Worm (Caenorhabditis elegans): ENCODE data around the gene C05C12.6.

The C05C12.6 gene

DNA sequence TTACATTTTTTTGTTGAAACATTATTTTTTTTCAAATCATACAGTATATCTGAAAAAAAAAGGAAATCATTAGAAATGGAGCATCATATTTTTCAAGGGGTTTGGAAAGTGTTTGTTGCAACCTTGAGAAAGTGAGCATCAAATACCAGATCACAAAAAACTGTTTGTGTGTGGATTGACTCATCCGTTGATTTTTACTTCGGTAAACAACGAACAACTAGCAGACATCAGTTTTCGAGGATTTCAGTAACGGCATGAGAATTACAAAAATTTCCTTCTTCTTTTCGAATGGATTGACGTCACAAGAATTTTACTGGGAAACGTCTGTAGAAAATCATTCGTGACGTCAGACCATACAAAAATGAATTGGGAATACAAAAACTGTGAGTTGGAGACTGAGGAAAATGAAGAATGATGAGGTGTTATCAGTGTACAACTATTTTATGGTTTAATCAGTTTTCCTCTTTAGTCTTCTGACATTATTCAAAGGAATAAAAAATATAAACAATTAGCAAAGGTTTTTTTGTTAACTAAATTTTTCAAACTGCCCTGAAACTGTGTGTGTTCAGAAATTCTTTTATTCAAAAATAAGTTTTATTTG lies 6.9 kb upstream of the C05C12.6 start, which contains the start of gene C05C12.4 (continued):
- no peak for TF ChIP-seq duxl-1 (tag; optimal IDR thresholded peaks at IDR 0.05; ENCODE audit: poor library complexity)
- no peak for TF ChIP-seq ZK546.5 (tag; optimal IDR thresholded peaks at IDR 0.05)
- TF ChIP-seq nhr-41 (GFP tag; IDR thresholded peaks at IDR 0.05) = no peak
- no peak for TF ChIP-seq mdl-1 (tag; optimal IDR thresholded peaks at IDR 0.05)
- no peak for TF ChIP-seq gei-8 (GFP tag; optimal IDR thresholded peaks at IDR 0.05)
- TF ChIP-seq zfp-2 (tag; optimal IDR thresholded peaks at IDR 0.05) = no peak
- TF ChIP-seq ZK337.2 (GFP tag; IDR thresholded peaks at IDR 0.05) = no peak
- TF ChIP-seq spr-1 (tag; optimal IDR thresholded peaks at IDR 0.05) = no peak
- TF ChIP-seq lin-1 (GFP tag; IDR thresholded peaks at IDR 0.05) = no peak
- no peak for TF ChIP-seq nhr-25 (tag; optimal IDR thresholded peaks at IDR 0.05; ENCODE audit: borderline replicate concordance, insufficient read depth)
- TF ChIP-seq hlh-30 (tag; optimal IDR thresholded peaks at IDR 0.05; ENCODE audit: insufficient read depth) = peak; percentile 30

ce11 chrIV:11247434-11247833 lies 6.2 kb upstream of the C05C12.6 start:
- peak; percentile 46 for TF ChIP-seq dve-1 (tag; optimal IDR thresholded peaks at IDR 0.05; ENCODE audit: insufficient read depth)
- TF ChIP-seq nhr-28 (tag; optimal IDR thresholded peaks at IDR 0.05) = peak; percentile 74
- TF ChIP-seq daf-16 (GFP tag; optimal IDR thresholded peaks at IDR 0.05) = no peak
- TF ChIP-seq daf-16 (tag; optimal IDR thresholded peaks at IDR 0.05) = peak; percentile 85
- no peak for TF ChIP-seq pqm-1 (tag; optimal IDR thresholded peaks at IDR 0.05)
- no peak for TF ChIP-seq rbr-2 (tag; optimal IDR thresholded peaks at IDR 0.05)
- no peak for TF ChIP-seq ces-1 (GFP tag; optimal IDR thresholded peaks at IDR 0.05)
- TF ChIP-seq php-3 (GFP tag; IDR thresholded peaks at IDR 0.05) = 0 out of 2 replicates have a peak, but pooled peaks have one; percentile 18
- TF ChIP-seq tag-97 (GFP tag; IDR thresholded peaks at IDR 0.05) = no peak
- TF ChIP-seq saeg-2 (GFP tag; IDR thresholded peaks at IDR 0.05) = no peak
- TF ChIP-seq nhr-77 (tag; optimal IDR thresholded peaks at IDR 0.05) = peak; percentile 12
- no peak for TF ChIP-seq dmd-9 (GFP tag; IDR thresholded peaks at IDR 0.05)
- no peak for TF ChIP-seq snpc-4 (tag; optimal IDR thresholded peaks at IDR 0.05)

DNA sequence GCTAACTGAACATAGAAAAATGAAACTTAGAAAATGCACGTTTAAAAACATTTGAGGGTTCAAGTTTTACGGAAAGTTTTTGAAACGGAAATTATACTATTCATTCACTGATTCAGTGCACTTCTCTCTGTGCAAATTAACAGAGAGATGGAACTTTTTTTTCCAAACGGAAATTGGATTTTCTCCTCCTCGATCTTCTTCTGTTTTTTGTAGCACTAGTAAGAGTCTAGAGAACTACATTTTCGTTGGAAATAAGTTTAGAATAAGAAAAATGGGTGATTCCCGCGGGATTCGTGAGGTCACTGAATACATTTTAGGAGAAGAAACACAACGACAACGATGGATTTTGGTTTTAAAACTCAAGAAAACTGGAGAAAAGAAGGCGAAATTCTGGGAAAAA lies 5.5 kb downstream of the C05C12.6 start:
- TF ChIP-seq attf-4 (tag; optimal IDR thresholded peaks at IDR 0.05) (no peak), ces-1 (GFP tag; optimal IDR thresholded peaks at IDR 0.05) (peak; percentile 70), dve-1 (tag; optimal IDR thresholded peaks at IDR 0.05; ENCODE audit: insufficient read depth) (no peak), fkh-10 (GFP tag; optimal IDR thresholded peaks at IDR 0.05) (peak; percentile 57)

DNA sequence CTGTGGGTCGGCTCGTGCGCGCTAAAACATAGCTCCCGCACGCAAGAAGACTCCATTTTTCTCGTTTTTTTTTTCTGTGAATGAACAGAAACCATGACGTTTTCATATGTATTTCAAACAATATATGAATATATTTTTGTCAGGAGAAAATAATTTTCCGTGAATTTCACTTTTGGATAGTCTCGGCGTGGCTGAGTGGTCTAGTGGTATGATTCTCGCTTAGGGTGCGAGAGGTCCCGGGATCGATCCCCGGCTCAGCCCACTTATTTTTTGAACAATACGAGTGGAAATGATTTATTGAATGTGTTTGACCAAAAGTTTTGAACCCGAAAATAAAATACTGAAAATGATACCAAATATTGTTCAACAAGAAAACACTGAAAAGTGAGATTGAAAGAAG lies 9.9 kb downstream of the C05C12.6 start:
- TF ChIP-seq nhr-41 (GFP tag; IDR thresholded peaks at IDR 0.05) (no peak), gei-8 (GFP tag; optimal IDR thresholded peaks at IDR 0.05) (no peak), lin-15B (tag; optimal IDR thresholded peaks at IDR 0.05) (no peak), skn-1 (tag; optimal IDR thresholded peaks at IDR 0.05) (no peak), F49E8.2 (tag; optimal IDR thresholded peaks at IDR 0.05; ENCODE audit: borderline replicate concordance) (no peak), sdz-12 (GFP tag; optimal IDR thresholded peaks at IDR 0.05) (no peak), nhr-42 (GFP tag; IDR thresholded peaks at IDR 0.05) (no peak)

DNA sequence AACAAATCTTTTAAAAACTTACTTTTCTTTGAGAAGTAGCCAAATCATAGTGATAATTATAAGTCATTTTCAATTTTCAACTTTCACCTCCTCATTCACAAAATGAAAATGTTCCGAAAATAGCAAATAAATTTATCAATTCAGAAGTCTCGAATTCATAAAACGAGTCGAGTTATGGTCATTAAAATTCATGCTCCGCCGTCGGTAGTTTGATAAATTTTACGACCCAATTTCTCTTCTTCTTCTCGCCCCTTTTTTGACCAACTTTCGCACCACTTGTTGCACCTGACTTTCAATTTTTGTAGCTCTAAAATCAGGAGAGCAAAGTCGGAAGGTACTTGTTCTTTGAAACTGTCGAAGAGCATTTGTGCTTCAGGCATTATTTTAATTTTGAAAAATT lies 11.2 kb downstream of the C05C12.6 start, which contains the start of gene best-7:
TSS of gene best-7 (minus strand) at position 239 of the 400 bp plus-strand sequence.
- TF ChIP-seq php-3 (GFP tag; IDR thresholded peaks at IDR 0.05) = peak; percentile 79
- no peak for TF ChIP-seq daf-12 (tag; optimal IDR thresholded peaks at IDR 0.05)
- TF ChIP-seq mxl-2 (GFP tag; conservative IDR thresholded peaks at IDR 0.05) = no peak
- no peak for TF ChIP-seq zip-11 (GFP tag; IDR thresholded peaks at IDR 0.05)
- no peak for TF ChIP-seq madf-9 (GFP tag; conservative IDR thresholded peaks at IDR 0.05)
- no peak for TF ChIP-seq daf-16 (GFP tag; optimal IDR thresholded peaks at IDR 0.05)
- no peak for TF ChIP-seq daf-16 (tag; optimal IDR thresholded peaks at IDR 0.05)
- TF ChIP-seq dve-1 (tag; optimal IDR thresholded peaks at IDR 0.05; ENCODE audit: insufficient read depth) = peak; percentile 5
- TF ChIP-seq ZK546.5 (tag; optimal IDR thresholded peaks at IDR 0.05) = no peak
- no peak for TF ChIP-seq lin-15B (tag; optimal IDR thresholded peaks at IDR 0.05)
- no peak for TF ChIP-seq D1046.2 (GFP tag; IDR thresholded peaks at IDR 0.05)
- peak; percentile 35 for TF ChIP-seq nhr-28 (tag; optimal IDR thresholded peaks at IDR 0.05)
- no peak for TF ChIP-seq ztf-11 (tag; optimal IDR thresholded peaks at IDR 0.05)
